Worm (Caenorhabditis elegans): ENCODE measurements around the gene R10E9.2.

DNA sequence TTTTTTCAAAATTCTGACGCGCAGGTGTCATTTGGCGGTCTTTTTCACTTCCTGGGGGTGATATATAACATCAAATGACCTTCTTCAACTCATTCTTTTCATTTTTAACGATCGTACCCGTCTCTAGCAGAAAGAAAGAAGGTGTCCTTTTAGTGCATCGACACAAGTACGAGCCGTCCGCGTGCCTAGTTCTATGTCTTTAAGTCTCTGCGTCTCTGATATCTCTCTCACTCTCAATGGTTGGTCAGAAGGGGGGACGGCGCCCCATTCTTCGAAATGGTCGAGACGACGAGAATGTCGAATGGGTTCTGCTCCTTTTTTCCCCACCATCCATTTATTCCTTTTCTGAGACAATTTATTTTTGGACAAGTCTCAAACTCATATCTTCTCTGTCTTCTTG, 8.5 kb downstream of the R10E9.2 start:
- TF ChIP-seq ama-1 (optimal IDR thresholded peaks at IDR 0.05) = no peak
- TF ChIP-seq aly-1 (tag; optimal IDR thresholded peaks at IDR 0.05) = no peak
- TF ChIP-seq F13C5.2 (tag; optimal IDR thresholded peaks at IDR 0.05) = no peak
- no peak for TF ChIP-seq hmbx-1 (tag; optimal IDR thresholded peaks at IDR 0.05)

All from whole organism, early embryonic.